Fruit fly (Drosophila melanogaster) whole organism, wandering third instar larva: ENCODE measurements around the gene ImpE1.

Experiments used
- lola ChIP-seq: fragments of >200 bp; optimal IDR thresholded peaks from 2 replicates; lab custom pipeline; 2017; ENCODE audit warnings: missing biosample characterization, missing genetic modification characterization
- woc ChIP-seq: sonication (Bioruptor generic); optimal IDR thresholded peaks from 2 replicates; lab custom pipeline; 2016; ENCODE audit warnings: missing biosample characterization, mild to moderate bottlenecking, missing genetic modification characterization

DNA sequence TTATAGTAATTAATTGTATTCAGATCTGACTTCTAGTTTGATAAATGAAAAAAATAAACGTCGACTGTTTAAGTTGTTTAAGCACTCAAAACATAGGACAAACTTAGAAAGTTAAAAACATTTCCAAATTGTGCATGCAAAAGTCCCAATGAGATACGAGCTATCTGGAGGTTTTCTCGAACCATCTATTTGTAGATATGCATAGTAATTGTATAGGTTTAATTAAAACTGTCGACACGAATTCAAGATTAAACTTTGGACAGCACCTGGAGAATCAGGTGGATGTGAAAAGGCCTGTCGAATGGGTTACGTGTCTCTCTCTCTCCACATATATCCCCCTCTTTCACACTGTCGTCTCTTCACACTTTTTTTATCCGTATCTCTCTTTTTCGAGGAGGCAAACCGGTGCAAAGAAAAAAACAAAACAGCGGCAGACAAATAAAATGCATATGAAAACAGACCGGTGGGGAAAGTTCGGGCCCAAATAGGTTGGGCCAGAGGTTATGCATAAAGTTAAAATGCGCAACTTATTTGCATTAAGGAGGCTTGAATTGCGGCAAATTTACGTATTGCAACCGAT lies 12.1 kb upstream of the ImpE1 start:
- TF ChIP-seq lola (GFP tag; lab: Kevin White, UChicago) (no peak), woc (GFP tag; lab: Kevin White, UChicago) (no peak)
